Fruit fly (Drosophila melanogaster): ENCODE measurements around the gene CG10237.
A peak's percentile ranks its signal among the peaks of the same experiment; 100 is the strongest.

The CG10237 gene

dm6 chr2L:19425765-19426329 is 16.7 kb downstream of the CG10237 start (continued):
- TF ChIP-seq ase (GFP tag; IDR thresholded peaks at IDR 0.05) (peak; percentile 75; the same call in 2 of the 3 replicates), grn (GFP tag; optimal IDR thresholded peaks at IDR 0.05) (peak; percentile 68), CG3726 (GFP tag; IDR thresholded peaks at IDR 0.05) (peak; percentile 71; the same call in 1 of the 3 replicates), stc (GFP tag; IDR thresholded peaks at IDR 0.05) (peak; percentile 52; the same call in 1 of the 2 replicates), CG2678 (tag; optimal IDR thresholded peaks at IDR 0.05) (peak; percentile 84), crc (GFP tag; optimal IDR thresholded peaks at IDR 0.05) (peak; percentile 19), CG32772 (GFP tag; IDR thresholded peaks at IDR 0.05) (peak; percentile 50), pros (GFP tag; optimal IDR thresholded peaks at IDR 0.05) (peak; percentile 81), disco-r (GFP tag; optimal IDR thresholded peaks at IDR 0.05) (no peak), al (GFP tag; IDR thresholded peaks at IDR 0.05) (peak; percentile 47), CG10979 (tag; optimal IDR thresholded peaks at IDR 0.05) (peak; percentile 75), Awh (GFP tag; IDR thresholded peaks at IDR 0.05) (peak; percentile 81), Ravus (GFP tag; IDR thresholded peaks at IDR 0.05) (peak; percentile 30; the same call in 1 of the 2 replicates), klu (GFP tag; IDR thresholded peaks at IDR 0.05) (peak; percentile 65; the same call in 1 of the 2 replicates), fru (optimal IDR thresholded peaks at IDR 0.05) (no peak), vvl (GFP tag; IDR thresholded peaks at IDR 0.05) (peak; percentile 81), CG17359 (tag; optimal IDR thresholded peaks at IDR 0.05) (peak; percentile 69), HLH54F (GFP tag; optimal IDR thresholded peaks at IDR 0.05) (peak; percentile 13), CG4328 (GFP tag; optimal IDR thresholded peaks at IDR 0.05) (peak; percentile 34), CG17385 (GFP tag; optimal IDR thresholded peaks at IDR 0.05) (peak; percentile 62), wek (GFP tag; optimal IDR thresholded peaks at IDR 0.05) (no peak), CG10321 (GFP tag; IDR thresholded peaks at IDR 0.05) (no peak), CG7987 (GFP tag; optimal IDR thresholded peaks at IDR 0.05) (no peak), Gug (GFP tag; IDR thresholded peaks at IDR 0.05) (peak; percentile 76), lilli (GFP tag; optimal IDR thresholded peaks at IDR 0.05) (peak; percentile 78), lov (optimal IDR thresholded peaks at IDR 0.05) (no peak), lov (GFP tag; IDR thresholded peaks at IDR 0.05) (peak; percentile 72; the same call in 2 of the 3 replicates), BtbVII (GFP tag; optimal IDR thresholded peaks at IDR 0.05) (peak; percentile 65), insv (GFP tag; optimal IDR thresholded peaks at IDR 0.05) (peak; percentile 87 to 93), CG12942 (GFP tag; optimal IDR thresholded peaks at IDR 0.05) (peak; percentile 27), CoRest (tag; optimal IDR thresholded peaks at IDR 0.05) (peak; percentile 76), en (GFP tag; optimal IDR thresholded peaks at IDR 0.05) (peak; percentile 73), ci (GFP tag; IDR thresholded peaks at IDR 0.05) (peak; percentile 77), pum (GFP tag; optimal IDR thresholded peaks at IDR 0.05) (peak; percentile 58), chn (GFP tag; optimal IDR thresholded peaks at IDR 0.05) (peak; percentile 37), CG8478 (optimal IDR thresholded peaks at IDR 0.05) (no peak), CG7963 (GFP tag; IDR thresholded peaks at IDR 0.05; ENCODE audit: partially characterized antibody) (no peak), cato (GFP tag; optimal IDR thresholded peaks at IDR 0.05; ENCODE audit: borderline replicate concordance) (peak; percentile 28), zf30C (GFP tag; optimal IDR thresholded peaks at IDR 0.05) (no peak), dysf (GFP tag; IDR thresholded peaks at IDR 0.05) (peak; percentile 82), ttk (GFP tag; IDR thresholded peaks at IDR 0.05) (peak; percentile 38; the same call in 1 of the 2 replicates), CG8290 (GFP tag; optimal IDR thresholded peaks at IDR 0.05) (peak; percentile 63), CG8290 (tag; optimal IDR thresholded peaks at IDR 0.05) (peak in 1 of 2 experiments; percentile 66), CG11247 (GFP tag; IDR thresholded peaks at IDR 0.05) (peak; percentile 60), Dad (GFP tag; optimal IDR thresholded peaks at IDR 0.05) (peak; percentile 15), slp2 (GFP tag; optimal IDR thresholded peaks at IDR 0.05) (peak; percentile 47), amos (GFP tag; IDR thresholded peaks at IDR 0.05; ENCODE audit: partially characterized antibody) (no peak), hb (GFP tag; IDR thresholded peaks at IDR 0.05; ENCODE audit: partially characterized antibody) (no peak), NK7.1 (GFP tag; optimal IDR thresholded peaks at IDR 0.05) (no peak), Hmx (GFP tag; optimal IDR thresholded peaks at IDR 0.05) (peak; percentile 29), Hr51 (GFP tag; optimal IDR thresholded peaks at IDR 0.05) (peak; percentile 16 to 82), ham (GFP tag; IDR thresholded peaks at IDR 0.05) (no peak)
